Worm (Caenorhabditis elegans) whole organism, L4 larva: ENCODE measurements around the gene acr-3.
A peak's percentile ranks its signal among the peaks of the same experiment; 100 is the strongest.

Experiments
- F10B5.3 ChIP-seq: sonication (generic microtip); optimal IDR thresholded peaks from 2 replicates; lab custom pipeline; 2016; ENCODE audit warnings: mild to moderate bottlenecking, missing genetic modification characterization, missing compliant biosample characterization
- F37D6.2 ChIP-seq: sonication (generic microtip); optimal IDR thresholded peaks from 2 replicates; lab custom pipeline; 2016; ENCODE audit warnings: mild to moderate bottlenecking, missing genetic modification characterization, missing compliant biosample characterization
- F49E8.2 ChIP-seq: sonication (generic microtip); optimal IDR thresholded peaks from 2 replicates; lab custom pipeline; 2016; ENCODE audit warnings: missing compliant biosample characterization, mild to moderate bottlenecking, missing genetic modification characterization, borderline replicate concordance
- Y105C5A.15 ChIP-seq: fragments of 200-800 bp; sonication (Bioruptor generic); IDR thresholded peaks from 2 replicates; pipeline ENCODE4 v1.3.6; 2022; ENCODE audit warnings: missing genetic modification characterization, missing compliant biosample characterization
- Y48G9A.11 ChIP-seq: fragments of 200-800 bp; sonication (Bioruptor generic); IDR thresholded peaks from 2 replicates; pipeline ENCODE4 v1.3.6; 2022; ENCODE audit warnings: missing genetic modification reagents, missing genetic modification characterization, missing compliant biosample characterization
- Y5F2A.4 ChIP-seq: fragments of 200-800 bp; sonication (Bioruptor generic); optimal IDR thresholded peaks from 2 replicates; lab custom pipeline; 2018; ENCODE audit warnings: mild to moderate bottlenecking, missing genetic modification characterization, missing compliant biosample characterization
- aha-1 ChIP-seq: fragments of 150-350 bp; peaks from one replicate; lab custom pipeline; 2014; ENCODE audit warnings: missing biosample characterization, missing genetic modification characterization
- ama-1 ChIP-seq: fragments of 150-350 bp; optimal IDR thresholded peaks from 2 replicates; lab custom pipeline; 2014; ENCODE audit warnings: inconsistent platforms, mixed read lengths
- ces-1 ChIP-seq: fragments of 150-350 bp; sonication (generic microtip); optimal IDR thresholded peaks from 4 replicates; lab custom pipeline; 2014; ENCODE audit warnings: missing biosample characterization, missing genetic modification reagents, missing genetic modification characterization
- daf-12 ChIP-seq: fragments of 150-350 bp; optimal IDR thresholded peaks from 2 replicates; lab custom pipeline; 2014; ENCODE audit warnings: missing biosample characterization, missing genetic modification reagents, missing genetic modification characterization
- daf-16 ChIP-seq, 3 experiments: sonication (generic microtip); optimal IDR thresholded peaks; 2 replicates each; lab custom pipeline; 2016 to 2017; ENCODE audit warnings: missing genetic modification characterization in 3 of 3, missing genetic modification reagents in 3 of 3, mild to moderate bottlenecking in 2 of 3, missing compliant biosample characterization in 2 of 3, missing biosample characterization in 1 of 3, moderate library complexity in 1 of 3
- daf-19 ChIP-seq: fragments of 200-800 bp; sonication (Bioruptor generic); conservative IDR thresholded peaks from 2 replicates; pipeline ENCODE4 v1.3.6; 2022; ENCODE audit warnings: missing genetic modification characterization, missing compliant biosample characterization
- dmd-6 ChIP-seq: fragments of 200-800 bp; sonication (Bioruptor generic); IDR thresholded peaks from 2 replicates; pipeline ENCODE4 v1.3.6; 2022; ENCODE audit warnings: missing genetic modification reagents, missing genetic modification characterization, missing compliant biosample characterization
- egl-27 ChIP-seq: sonication (generic microtip); optimal IDR thresholded peaks from 3 replicates; lab custom pipeline; 2017; ENCODE audit warnings: missing biosample characterization, missing genetic modification reagents, missing genetic modification characterization
- egl-43 ChIP-seq: fragments of 200-800 bp; sonication (Bioruptor generic); IDR thresholded peaks from 2 replicates; pipeline ENCODE4 v1.3.6; 2022; ENCODE audit warnings: missing genetic modification reagents, missing genetic modification characterization, missing compliant biosample characterization
- fos-1 ChIP-seq: fragments of 150-350 bp; optimal IDR thresholded peaks from 2 replicates; lab custom pipeline; 2014; ENCODE audit warnings: missing biosample characterization, missing genetic modification characterization
- hif-1 ChIP-seq, 2 experiments: sonication (generic microtip); optimal IDR thresholded peaks; 2 replicates each; lab custom pipeline; 2016 to 2017; ENCODE audit warnings: missing compliant biosample characterization in 2 of 2, missing genetic modification characterization in 2 of 2, missing genetic modification reagents in 2 of 2, missing genotype in 2 of 2, mild to moderate bottlenecking in 1 of 2
- hlh-11 ChIP-seq: fragments of 200-800 bp; sonication (Bioruptor generic); optimal IDR thresholded peaks from 2 replicates; lab custom pipeline; 2018; ENCODE audit warnings: mild to moderate bottlenecking, missing genetic modification characterization, missing compliant biosample characterization
- hlh-30 ChIP-seq: sonication (generic microtip); optimal IDR thresholded peaks from 2 replicates; lab custom pipeline; 2017; ENCODE audit warnings: antibody characterized with exemption, mild to moderate bottlenecking, missing genetic modification characterization, missing compliant biosample characterization; ENCODE audit not compliant: insufficient read depth
- lin-1 ChIP-seq: fragments of 200-800 bp; sonication (Bioruptor generic); IDR thresholded peaks from 2 replicates; pipeline ENCODE4 v1.3.6; 2022; ENCODE audit warnings: missing genetic modification reagents, missing genetic modification characterization, missing compliant biosample characterization
- lin-39 ChIP-seq: fragments of 150-350 bp; optimal IDR thresholded peaks from 2 replicates; lab custom pipeline; 2014; ENCODE audit warnings: missing biosample characterization, missing genetic modification reagents, missing genetic modification characterization
- lsy-2 ChIP-seq, 2 experiments: fragments of 150-350 bp in 1 of 2; sonication (generic microtip) in 1 of 2; optimal IDR thresholded peaks; 2 replicates each; lab custom pipeline; 2014 to 2017; ENCODE audit warnings: missing biosample characterization in 2 of 2, missing genetic modification characterization in 2 of 2
- madf-5 ChIP-seq, 2 experiments: fragments of 200-800 bp; sonication (Bioruptor generic); IDR thresholded peaks; 2 replicates each; pipeline ENCODE4 v1.3.6; 2022; ENCODE audit warnings: missing compliant biosample characterization in 2 of 2, missing genetic modification characterization in 2 of 2
- mdl-1 ChIP-seq, 2 experiments: fragments of 150-350 bp in 1 of 2; sonication (generic microtip) in 1 of 2; optimal IDR thresholded peaks; 2 replicates each; lab custom pipeline; 2014 to 2017; ENCODE audit warnings: missing biosample characterization in 2 of 2, missing genetic modification characterization in 2 of 2
- mdt-29 ChIP-seq: fragments of 200-800 bp; sonication (Bioruptor generic); IDR thresholded peaks from 2 replicates; pipeline ENCODE4 v1.3.6; 2022; ENCODE audit warnings: missing genetic modification reagents, missing genetic modification characterization, missing compliant biosample characterization
- nhr-10 ChIP-seq: fragments of 150-350 bp; optimal IDR thresholded peaks from 2 replicates; lab custom pipeline; 2014; ENCODE audit warnings: missing biosample characterization, missing genetic modification characterization
- nhr-11 ChIP-seq: fragments of 150-350 bp; optimal IDR thresholded peaks from 2 replicates; lab custom pipeline; 2014; ENCODE audit warnings: missing biosample characterization, missing genetic modification characterization
- nhr-237 ChIP-seq: sonication (generic microtip); optimal IDR thresholded peaks from 2 replicates; lab custom pipeline; 2017; ENCODE audit warnings: missing biosample characterization, missing genetic modification characterization
- nhr-25 ChIP-seq: sonication (generic microtip); optimal IDR thresholded peaks from 2 replicates; lab custom pipeline; 2017; ENCODE audit warnings: missing genetic modification characterization, mild to moderate bottlenecking, missing compliant biosample characterization, antibody characterized with exemption, moderate library complexity, borderline replicate concordance; ENCODE audit not compliant: insufficient read depth
- nhr-28 ChIP-seq: fragments of 150-350 bp; optimal IDR thresholded peaks from 2 replicates; lab custom pipeline; 2014; ENCODE audit warnings: missing biosample characterization, missing genetic modification characterization
- nhr-42 ChIP-seq: fragments of 200-800 bp; sonication (Bioruptor generic); IDR thresholded peaks from 2 replicates; pipeline ENCODE4 v1.3.6; 2022; ENCODE audit warnings: missing genetic modification characterization, missing compliant biosample characterization
- php-3 ChIP-seq: fragments of 200-800 bp; sonication (Bioruptor generic); IDR thresholded peaks from 2 replicates; pipeline ENCODE4 v1.3.6; 2022; ENCODE audit warnings: missing genetic modification reagents, missing genetic modification characterization, missing compliant biosample characterization
- saeg-2 ChIP-seq: fragments of 200-800 bp; sonication (Bioruptor generic); IDR thresholded peaks from 2 replicates; pipeline ENCODE4 v1.3.6; 2022; ENCODE audit warnings: missing genetic modification reagents, missing genetic modification characterization, missing compliant biosample characterization
- unc-62 ChIP-seq, 3 experiments: fragments of 150-350 bp in 1 of 3; sonication (generic microtip); optimal IDR thresholded peaks in 2 of 3; peaks in 1 of 3; 1 replicate in 1 of 3; 2 replicates in 2 of 3; lab custom pipeline; 2014 to 2017; ENCODE audit warnings: missing biosample characterization in 3 of 3, missing genetic modification characterization in 3 of 3, missing genetic modification reagents in 3 of 3, missing genotype in 1 of 3
- zfp-3 ChIP-seq: fragments of 200-800 bp; sonication (Bioruptor generic); conservative IDR thresholded peaks from 2 replicates; pipeline ENCODE4 v1.3.6; 2022; ENCODE audit warnings: missing genetic modification reagents, missing genetic modification characterization, missing compliant biosample characterization

acr-3 gene

ce11 chrX:6740282-6740982 lies 31.1 kb downstream of the acr-3 start (continued):
- TF ChIP-seq lin-1 (GFP tag; lab: Robert Waterston, UW), result no peak
- no peak for TF ChIP-seq egl-27 (tag; lab: Kevin White, UChicago)
- no peak for TF ChIP-seq nhr-10 (tag; lab: Kevin White, UChicago)
- TF ChIP-seq nhr-25 (tag; lab: Kevin White, UChicago), result no peak
- peak in 1 of 2 experiments; percentile 60 for TF ChIP-seq daf-16 (GFP tag; optimal IDR thresholded peaks at IDR 0.05; lab: Kevin White, UChicago)
- no peak for TF ChIP-seq daf-16 (tag; optimal IDR thresholded peaks at IDR 0.05; lab: Kevin White, UChicago)
- no peak for TF ChIP-seq F10B5.3
- TF ChIP-seq nhr-237, result no peak
- TF ChIP-seq php-3 (GFP tag; lab: Robert Waterston, UW), result no peak
- no peak for TF ChIP-seq Y105C5A.15 (GFP tag; lab: Robert Waterston, UW)
- peak; percentile 95 for TF ChIP-seq aha-1 (tag; lab: Kevin White, UChicago)
- TF ChIP-seq lin-39 (tag; lab: Kevin White, UChicago), result no peak
- peak in 1 of 2 experiments; percentile 70 for TF ChIP-seq unc-62 (GFP tag; optimal IDR thresholded peaks at IDR 0.05 in 1 of 2; lab: Kevin White, UChicago)
- no peak for TF ChIP-seq unc-62 (tag; optimal IDR thresholded peaks at IDR 0.05; lab: Kevin White, UChicago)
- TF ChIP-seq daf-12, result no peak
- TF ChIP-seq ama-1 (lab: Kevin White, UChicago), result no peak
- no peak for TF ChIP-seq lsy-2 (tag; optimal IDR thresholded peaks at IDR 0.05; lab: Kevin White, UChicago)

- no peak for TF ChIP-seq Y48G9A.11 (GFP tag; lab: Robert Waterston, UW)
- TF ChIP-seq dmd-6 (GFP tag; lab: Robert Waterston, UW), result no peak; the same call in 1 of the 2 replicates
- TF ChIP-seq nhr-28 (tag; lab: Kevin White, UChicago), result peak; percentile 21
- no peak for TF ChIP-seq Y5F2A.4 (GFP tag; lab: Kevin White, UChicago)
- TF ChIP-seq hif-1 (tag; optimal IDR thresholded peaks at IDR 0.05; lab: Kevin White, UChicago), result peak in 1 of 2 experiments; percentile 29
- TF ChIP-seq hlh-11 (tag; lab: Kevin White, UChicago), result peak; percentile 71
- TF ChIP-seq mdl-1 (tag; optimal IDR thresholded peaks at IDR 0.05; lab: Kevin White, UChicago), result peak in 1 of 2 experiments; percentile 42
- TF ChIP-seq nhr-237, result no peak
- peak in 1 of 2 experiments; percentile 96 for TF ChIP-seq unc-62 (GFP tag; optimal IDR thresholded peaks at IDR 0.05 in 1 of 2; lab: Kevin White, UChicago)
- no peak for TF ChIP-seq unc-62 (tag; optimal IDR thresholded peaks at IDR 0.05; lab: Kevin White, UChicago)
- TF ChIP-seq mdt-29 (GFP tag; lab: Robert Waterston, UW), result peak; percentile 48
- TF ChIP-seq egl-43 (GFP tag; lab: Robert Waterston, UW), result peak; percentile 4; the same call in 1 of the 2 replicates
- TF ChIP-seq nhr-11 (tag; lab: Kevin White, UChicago), result peak; percentile 71
- TF ChIP-seq daf-19 (GFP tag; lab: Robert Waterston, UW), result no peak
- TF ChIP-seq nhr-42 (GFP tag; lab: Robert Waterston, UW), result no peak
- peak in 1 of 2 experiments; percentile 91 for TF ChIP-seq daf-16 (GFP tag; optimal IDR thresholded peaks at IDR 0.05; lab: Kevin White, UChicago)
- TF ChIP-seq daf-16 (tag; optimal IDR thresholded peaks at IDR 0.05; lab: Kevin White, UChicago), result no peak
- TF ChIP-seq saeg-2, result 0 out of 2 replicates have a peak, but pooled peaks have one; percentile 37
- TF ChIP-seq zfp-3, result no peak
- no peak for TF ChIP-seq fos-1 (tag; lab: Kevin White, UChicago)
- TF ChIP-seq F49E8.2 (tag; lab: Kevin White, UChicago), result no peak
- TF ChIP-seq ama-1 (lab: Kevin White, UChicago), result no peak
- no peak for TF ChIP-seq ces-1
- TF ChIP-seq madf-5 (GFP tag; IDR thresholded peaks at IDR 0.05; lab: Robert Waterston, UW), result no peak
- TF ChIP-seq Y105C5A.15 (GFP tag; lab: Robert Waterston, UW), result no peak
- no peak for TF ChIP-seq F37D6.2 (tag; lab: Kevin White, UChicago)
- TF ChIP-seq hlh-30 (tag; lab: Kevin White, UChicago), result peak; percentile 90
- TF ChIP-seq lsy-2 (tag; optimal IDR thresholded peaks at IDR 0.05; lab: Kevin White, UChicago), result no peak
- no peak for TF ChIP-seq nhr-25 (tag; lab: Kevin White, UChicago)
Observed at ce11 chrX:6740983-6741365, 31.6 kb downstream of the acr-3 start.
